Worm (Caenorhabditis elegans): ENCODE measurements around the gene Y42A5A.3.

Gene Y42A5A.3

DNA sequence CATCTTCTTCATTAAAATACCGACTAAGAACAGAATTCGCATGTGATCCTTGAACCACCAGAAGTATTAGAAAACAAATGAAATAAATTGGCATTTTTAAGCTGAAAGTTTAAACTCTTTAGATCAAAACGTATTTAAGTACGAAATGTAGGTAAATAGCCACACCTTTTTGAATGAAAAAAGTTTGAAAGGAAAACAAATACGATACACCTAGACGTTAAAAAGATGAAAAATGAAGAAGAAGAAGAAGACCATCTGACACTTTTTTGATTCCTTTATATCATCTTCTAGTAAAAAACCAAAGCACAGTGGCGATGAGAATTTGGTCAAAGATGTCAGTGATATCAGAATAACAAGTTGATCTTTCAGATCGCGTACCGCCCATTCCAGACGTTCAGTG is at the start of gene Y42A5A.3:
TSS of gene Y42A5A.3 (minus strand) at position 101 of the 400 bp plus-strand sequence.
- TF ChIP-seq pha-4 (tag; optimal IDR thresholded peaks at IDR 0.05) = no peak
- TF ChIP-seq sea-2 (GFP tag; IDR thresholded peaks at IDR 0.05) = no peak
- no peak for TF ChIP-seq attf-5 (GFP tag; optimal IDR thresholded peaks at IDR 0.05)
- TF ChIP-seq tbp1 (GFP tag; optimal IDR thresholded peaks at IDR 0.05) = no peak
- no peak for TF ChIP-seq T07F8.4 (tag; optimal IDR thresholded peaks at IDR 0.05)
- TF ChIP-seq snpc-1.3 (tag; optimal IDR thresholded peaks at IDR 0.05; ENCODE audit: insufficient read depth) = no peak
- no peak for TF ChIP-seq fkh-3 (tag; optimal IDR thresholded peaks at IDR 0.05)
- no peak for TF ChIP-seq lin-54 (GFP tag; optimal IDR thresholded peaks at IDR 0.05)
- no peak for TF ChIP-seq ets-4 (GFP tag; optimal IDR thresholded peaks at IDR 0.05)
- no peak for TF ChIP-seq tbx-9 (tag; optimal IDR thresholded peaks at IDR 0.05; ENCODE audit: borderline replicate concordance)
- TF ChIP-seq lir-1 (GFP tag; conservative IDR thresholded peaks at IDR 0.05) = no peak
- no peak for TF ChIP-seq lin-40 (tag; optimal IDR thresholded peaks at IDR 0.05)
- no peak for TF ChIP-seq K11D2.4 (GFP tag; IDR thresholded peaks at IDR 0.05)
- TF ChIP-seq nfyb-1 (GFP tag; IDR thresholded peaks at IDR 0.05) = no peak

DNA sequence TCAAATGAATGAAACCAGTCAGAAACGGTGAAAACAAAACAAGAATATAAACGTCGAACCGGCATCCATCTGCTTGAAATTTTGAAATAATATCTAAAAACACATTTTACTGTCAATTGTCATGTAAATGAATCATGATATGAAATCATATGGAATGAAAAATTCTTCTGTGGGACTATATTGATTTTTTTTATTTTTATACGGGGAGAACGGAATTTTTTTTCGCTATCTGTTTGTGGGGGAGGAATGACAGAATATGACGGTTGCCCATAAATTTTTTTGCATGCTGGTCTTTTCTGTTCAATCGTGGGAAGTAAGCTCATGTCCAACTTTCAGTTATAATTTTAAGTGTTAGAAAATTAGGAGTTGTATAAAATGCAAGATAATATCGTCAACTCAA is 48.9 kb upstream of the Y42A5A.3 start, which contains the start of gene C06H2.7:
TSS of gene C06H2.7 (minus strand) at position 101 of the 400 bp plus-strand sequence.
- TF ChIP-seq hmg-1.2 (GFP tag; IDR thresholded peaks at IDR 0.05) = no peak
- no peak for TF ChIP-seq ztf-22 (GFP tag; optimal IDR thresholded peaks at IDR 0.05)
- no peak for TF ChIP-seq ztf-25 (GFP tag; IDR thresholded peaks at IDR 0.05)
- no peak for TF ChIP-seq dpff-1 (tag; optimal IDR thresholded peaks at IDR 0.05)
- TF ChIP-seq akir-1 (GFP tag; optimal IDR thresholded peaks at IDR 0.05) = no peak
- TF ChIP-seq nfya-2 (GFP tag; IDR thresholded peaks at IDR 0.05) = no peak
- no peak for TF ChIP-seq F57A8.1 (GFP tag; optimal IDR thresholded peaks at IDR 0.05)

DNA sequence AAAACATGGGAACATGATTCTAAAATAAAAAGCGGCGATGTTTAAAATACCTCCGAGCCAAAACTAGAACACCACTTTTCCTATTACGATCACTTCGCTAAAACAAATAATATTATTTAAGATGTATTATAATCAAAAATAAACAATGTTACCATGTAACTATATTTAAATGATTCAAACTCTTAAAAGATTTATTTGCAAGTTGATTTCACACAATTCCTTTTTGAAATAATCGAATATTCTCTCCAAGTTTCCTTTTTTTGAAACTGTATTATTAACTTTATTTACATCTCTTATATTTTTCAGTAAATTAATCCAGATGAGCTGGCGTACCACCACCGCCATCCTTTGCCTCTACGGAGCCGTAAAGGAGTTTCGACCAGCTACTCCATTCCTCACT is 45.4 kb upstream of the Y42A5A.3 start, which contains the start of gene folt-1:
TSS of gene folt-1 (plus strand) at position 301 of the 400 bp plus-strand sequence.
- no peak for TF ChIP-seq ztf-28 (GFP tag; IDR thresholded peaks at IDR 0.05)
- TF ChIP-seq tlf-1 (GFP tag; optimal IDR thresholded peaks at IDR 0.05) = no peak
- no peak for TF ChIP-seq gei-17 (GFP tag; optimal IDR thresholded peaks at IDR 0.05)
- TF ChIP-seq mel-28 (tag; optimal IDR thresholded peaks at IDR 0.05; ENCODE audit: borderline replicate concordance) = no peak
- no peak for TF ChIP-seq let-526 (GFP tag; IDR thresholded peaks at IDR 0.05)
- no peak for TF ChIP-seq egl-18 (GFP tag; IDR thresholded peaks at IDR 0.05)
- TF ChIP-seq ZK185.1 (tag; optimal IDR thresholded peaks at IDR 0.05; ENCODE audit: poor library complexity, severe bottlenecking) = no peak
- TF ChIP-seq efl-1 (GFP tag; optimal IDR thresholded peaks at IDR 0.05) = no peak
- no peak for TF ChIP-seq B0019.2 (GFP tag; conservative IDR thresholded peaks at IDR 0.05)
- TF ChIP-seq lir-1 (GFP tag; conservative IDR thresholded peaks at IDR 0.05) = no peak
- no peak for TF ChIP-seq B0261.1 (tag; optimal IDR thresholded peaks at IDR 0.05)
- TF ChIP-seq F33H1.4 (GFP tag; IDR thresholded peaks at IDR 0.05) = no peak
- no peak for TF ChIP-seq Y53F4B.3 (GFP tag; IDR thresholded peaks at IDR 0.05)
- TF ChIP-seq Y67H2A.10 (GFP tag; conservative IDR thresholded peaks at IDR 0.05) = no peak
- TF ChIP-seq madf-6 (GFP tag; IDR thresholded peaks at IDR 0.05) = no peak
- no peak for TF ChIP-seq C06A6.2 (GFP tag; conservative IDR thresholded peaks at IDR 0.05)
- no peak for TF ChIP-seq sea-2 (GFP tag; IDR thresholded peaks at IDR 0.05)
- no peak for TF ChIP-seq die-1 (tag; optimal IDR thresholded peaks at IDR 0.05)
- TF ChIP-seq nfya-2 (GFP tag; IDR thresholded peaks at IDR 0.05) = no peak
- TF ChIP-seq F22D6.2 (tag; optimal IDR thresholded peaks at IDR 0.05) = no peak
